Fruit fly (Drosophila melanogaster): ENCODE data around the gene tefu.
A peak's percentile ranks its signal among the peaks of the same experiment; 100 is the strongest.

The tefu gene

DNA sequence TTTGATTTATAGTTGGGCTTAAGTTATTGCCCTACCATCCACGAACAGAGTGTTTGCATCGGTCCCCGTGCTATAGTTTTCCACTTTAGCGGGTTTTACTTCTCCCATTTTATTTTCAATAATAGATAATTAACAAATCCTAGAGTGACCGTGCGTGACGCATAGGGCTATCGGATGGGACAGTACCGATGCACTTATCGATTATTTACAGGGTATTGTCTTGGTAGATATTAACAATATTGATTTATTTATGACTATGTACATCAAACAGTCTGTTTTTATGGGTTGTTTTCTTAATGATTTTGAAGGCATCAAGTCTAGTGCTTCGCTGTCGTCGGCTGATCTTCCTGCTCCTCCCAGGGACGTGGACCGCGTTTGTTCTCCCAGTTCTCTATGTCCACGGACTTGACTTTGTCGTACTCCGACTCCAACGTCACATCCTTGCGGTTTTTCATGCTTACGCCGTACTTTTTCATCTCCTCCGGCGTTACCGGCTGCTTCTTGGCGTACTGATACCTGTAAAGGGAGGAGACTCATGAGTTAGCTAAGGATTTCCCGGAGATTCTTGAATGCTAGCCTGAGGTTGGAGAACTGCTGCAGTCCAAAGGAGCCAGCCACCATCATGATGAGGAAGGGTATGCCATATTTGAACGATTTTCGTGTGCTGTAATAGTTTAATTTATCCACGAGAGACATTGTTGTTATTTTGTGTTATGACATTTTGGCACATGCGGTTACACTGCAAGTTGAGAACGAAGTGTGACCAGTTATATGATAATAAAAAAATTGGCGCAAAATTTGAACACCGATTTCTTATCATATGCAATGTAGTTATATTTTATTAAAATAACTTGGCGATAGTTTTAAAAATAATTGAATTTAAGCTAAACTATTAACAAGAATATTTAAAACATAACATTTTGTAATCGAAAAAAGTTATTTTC is 36.2 kb upstream of the tefu start, which contains the start of the genes MRG15 and Tm1 (continued):
- TF ChIP-seq Sin3A (optimal IDR thresholded peaks at IDR 0.05) (peak; percentile 50), CG13287 (GFP tag; IDR thresholded peaks at IDR 0.05; ENCODE audit: partially characterized antibody) (peak; percentile 72), scrt (GFP tag; optimal IDR thresholded peaks at IDR 0.05) (no peak), CG3726 (GFP tag; IDR thresholded peaks at IDR 0.05) (no peak), Dip2 (GFP tag; IDR thresholded peaks at IDR 0.05) (no peak), CG8290 (GFP tag; optimal IDR thresholded peaks at IDR 0.05) (no peak), CG8290 (tag; optimal IDR thresholded peaks at IDR 0.05) (peak in 1 of 2 experiments; percentile 30), sd (tag; optimal IDR thresholded peaks at IDR 0.05) (no peak), inv (GFP tag; IDR thresholded peaks at IDR 0.05; ENCODE audit: partially characterized antibody) (peak; percentile 49; the same call in 1 of the 2 replicates), tin (GFP tag; optimal IDR thresholded peaks at IDR 0.05) (no peak), Fer2 (tag; optimal IDR thresholded peaks at IDR 0.05) (no peak), CG1529 (GFP tag; optimal IDR thresholded peaks at IDR 0.05) (no peak), jing (GFP tag; optimal IDR thresholded peaks at IDR 0.05) (no peak), HmgZ (tag; optimal IDR thresholded peaks at IDR 0.05) (peak; percentile 40), D (optimal IDR thresholded peaks at IDR 0.05) (no peak), D (GFP tag; optimal IDR thresholded peaks at IDR 0.05) (no peak), Ptx1 (GFP tag; IDR thresholded peaks at IDR 0.05) (no peak), fd102C (GFP tag; optimal IDR thresholded peaks at IDR 0.05) (no peak), bab2 (GFP tag; optimal IDR thresholded peaks at IDR 0.05) (no peak), GATAe (GFP tag; conservative IDR thresholded peaks at IDR 0.05) (no peak), Adf1 (GFP tag; IDR thresholded peaks at IDR 0.05) (no peak), Abd-B (GFP tag; optimal IDR thresholded peaks at IDR 0.05) (peak; percentile 28), odd (GFP tag; optimal IDR thresholded peaks at IDR 0.05) (no peak), slp2 (GFP tag; optimal IDR thresholded peaks at IDR 0.05) (peak; percentile 14), CG1602 (GFP tag; optimal IDR thresholded peaks at IDR 0.05) (no peak), Eip74EF (GFP tag; optimal IDR thresholded peaks at IDR 0.05) (no peak), pnt (GFP tag; optimal IDR thresholded peaks at IDR 0.05) (no peak), stc (GFP tag; IDR thresholded peaks at IDR 0.05) (no peak), ac (GFP tag; optimal IDR thresholded peaks at IDR 0.05) (no peak), disco-r (GFP tag; optimal IDR thresholded peaks at IDR 0.05) (no peak), Hmx (GFP tag; optimal IDR thresholded peaks at IDR 0.05) (no peak), CG15696 (tag; optimal IDR thresholded peaks at IDR 0.05) (no peak), lilli (GFP tag; optimal IDR thresholded peaks at IDR 0.05) (peak; percentile 32), CG5953 (GFP tag; IDR thresholded peaks at IDR 0.05) (no peak), Drgx (GFP tag; IDR thresholded peaks at IDR 0.05) (no peak), CG14441 (GFP tag; IDR thresholded peaks at IDR 0.05) (no peak), Awh (GFP tag; IDR thresholded peaks at IDR 0.05) (no peak), dmrt11E (tag; optimal IDR thresholded peaks at IDR 0.05) (no peak), CG15269 (tag; optimal IDR thresholded peaks at IDR 0.05) (no peak), kni (GFP tag; optimal IDR thresholded peaks at IDR 0.05) (no peak), CG3065 (GFP tag; optimal IDR thresholded peaks at IDR 0.05) (no peak), lab (GFP tag; optimal IDR thresholded peaks at IDR 0.05) (no peak), crp (GFP tag; optimal IDR thresholded peaks at IDR 0.05) (no peak), CG30403 (GFP tag; optimal IDR thresholded peaks at IDR 0.05) (no peak), twi (tag; optimal IDR thresholded peaks at IDR 0.05) (no peak), CG7786 (GFP tag; optimal IDR thresholded peaks at IDR 0.05) (no peak), grau (tag; optimal IDR thresholded peaks at IDR 0.05) (no peak), CG6813 (GFP tag; optimal IDR thresholded peaks at IDR 0.05) (no peak), Deaf1 (tag; optimal IDR thresholded peaks at IDR 0.05) (no peak), CG13424 (tag; optimal IDR thresholded peaks at IDR 0.05) (no peak)

Data from whole organism, embryonic.